Worm (Caenorhabditis elegans) whole organism, L4 larva: Measurements from ENCODE around the gene F36H12.4.

ENCODE experiments used
- ama-1 ChIP-seq: fragments of 150-350 bp; optimal IDR thresholded peaks from 2 replicates; lab custom pipeline; 2014; ENCODE audit warnings: inconsistent platforms, mixed read lengths
- fkh-10 ChIP-seq: fragments of 150-350 bp; optimal IDR thresholded peaks from 2 replicates; lab custom pipeline; 2014; ENCODE audit warnings: missing biosample characterization, missing genetic modification reagents, missing genetic modification characterization
- hlh-11 ChIP-seq: fragments of 200-800 bp; sonication (Bioruptor generic); optimal IDR thresholded peaks from 2 replicates; lab custom pipeline; 2018; ENCODE audit warnings: mild to moderate bottlenecking, missing genetic modification characterization, missing compliant biosample characterization
- jun-1 ChIP-seq: fragments of 150-350 bp; optimal IDR thresholded peaks from 2 replicates; lab custom pipeline; 2014; ENCODE audit warnings: missing biosample characterization, missing genetic modification reagents, missing genetic modification characterization
- mdt-29 ChIP-seq: fragments of 200-800 bp; sonication (Bioruptor generic); IDR thresholded peaks from 2 replicates; pipeline ENCODE4 v1.3.6; 2022; ENCODE audit warnings: missing genetic modification reagents, missing genetic modification characterization, missing compliant biosample characterization
- nhr-77 ChIP-seq: fragments of 150-350 bp; optimal IDR thresholded peaks from 2 replicates; lab custom pipeline; 2014; ENCODE audit warnings: missing biosample characterization, missing genetic modification characterization
- sdz-12 ChIP-seq: fragments of 200-800 bp; sonication (Bioruptor generic); optimal IDR thresholded peaks from 2 replicates; lab custom pipeline; 2018; ENCODE audit warnings: mild to moderate bottlenecking, missing genetic modification characterization, missing compliant biosample characterization
- zfp-2 ChIP-seq: sonication (generic microtip); optimal IDR thresholded peaks from 2 replicates; lab custom pipeline; 2016; ENCODE audit warnings: mild to moderate bottlenecking, missing genetic modification characterization, missing compliant biosample characterization
- ztf-7 ChIP-seq: fragments of 150-350 bp; optimal IDR thresholded peaks from 2 replicates; lab custom pipeline; 2014; ENCODE audit warnings: missing biosample characterization, missing genetic modification characterization

DNA sequence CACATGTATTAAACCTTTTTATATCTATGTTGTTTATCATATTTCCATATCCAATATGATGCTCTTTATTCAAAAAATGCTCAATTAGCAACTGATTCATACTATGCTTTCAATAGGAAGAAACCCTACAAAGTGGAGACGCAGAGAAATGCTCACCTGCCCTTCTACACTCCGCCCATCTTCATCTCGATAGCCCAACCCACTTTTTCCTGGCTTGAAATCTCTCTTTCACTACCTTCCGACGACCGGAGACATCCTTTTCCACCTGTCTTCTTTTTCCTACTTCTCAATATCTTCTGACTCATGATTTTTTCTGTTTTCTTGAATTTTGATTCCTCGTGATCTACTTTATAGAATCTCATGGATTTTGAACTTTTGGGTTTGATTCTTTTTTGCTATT is 20.0 kb downstream of the F36H12.4 start:
- TF ChIP-seq sdz-12 (no peak), hlh-11 (no peak), zfp-2 (tag; lab: Kevin White, UChicago) (no peak), fkh-10 (GFP tag; lab: Kevin White, UChicago) (no peak), mdt-29 (GFP tag; lab: Robert Waterston, UW) (no peak), ama-1 (no peak), nhr-77 (no peak), jun-1 (tag; lab: Kevin White, UChicago) (no peak), ztf-7 (no peak)
